Worm (Caenorhabditis elegans) whole organism, young adult: Measurements from ENCODE around the gene snrp-40.1.

Source experiments
- B0019.2 ChIP-seq: fragments of 200-800 bp; sonication (Bioruptor generic); conservative IDR thresholded peaks from 2 replicates; pipeline ENCODE4 v1.3.6; 2022; ENCODE audit warnings: missing genetic modification reagents, missing genetic modification characterization, missing compliant biosample characterization
- C06A6.2 ChIP-seq: fragments of 200-800 bp; sonication (Bioruptor generic); conservative IDR thresholded peaks from 2 replicates; pipeline ENCODE4 v1.3.6; 2022; ENCODE audit warnings: missing genetic modification characterization, missing compliant biosample characterization
- C17E4.6 ChIP-seq: fragments of 200-800 bp; sonication (Bioruptor generic); IDR thresholded peaks from 2 replicates; pipeline ENCODE4 v1.3.6; 2022; ENCODE audit warnings: missing genetic modification reagents, missing genetic modification characterization, missing compliant biosample characterization
- F22D6.2 ChIP-seq: sonication (generic microtip); optimal IDR thresholded peaks from 2 replicates; lab custom pipeline; 2016; ENCODE audit warnings: mild to moderate bottlenecking, missing genetic modification characterization, missing compliant biosample characterization
- F37B4.10 ChIP-seq: fragments of 200-800 bp; sonication (Bioruptor generic); IDR thresholded peaks from 2 replicates; pipeline ENCODE4 v1.3.6; 2022; ENCODE audit warnings: missing genetic modification characterization, missing compliant biosample characterization
- F49E8.2 ChIP-seq: sonication (generic microtip); optimal IDR thresholded peaks from 3 replicates; lab custom pipeline; 2017; ENCODE audit warnings: missing genetic modification characterization, mild to moderate bottlenecking, missing compliant biosample characterization, antibody characterized with exemption, moderate library complexity; ENCODE audit not compliant: insufficient read depth
- F52B5.7 ChIP-seq: sonication (generic microtip); optimal IDR thresholded peaks from 2 replicates; lab custom pipeline; 2016; ENCODE audit warnings: mild to moderate bottlenecking, missing genetic modification characterization, missing compliant biosample characterization
- F55B11.4 ChIP-seq: sonication (generic microtip); optimal IDR thresholded peaks from 2 replicates; lab custom pipeline; 2016; ENCODE audit warnings: missing compliant biosample characterization, missing genetic modification characterization, borderline replicate concordance; ENCODE audit not compliant: insufficient read depth
- K12H6.12 ChIP-seq: fragments of 200-800 bp; sonication (Bioruptor generic); optimal IDR thresholded peaks from 2 replicates; lab custom pipeline; 2018; ENCODE audit warnings: mild to moderate bottlenecking, missing genetic modification characterization, missing compliant biosample characterization
- Y56A3A.18 ChIP-seq: fragments of 200-800 bp; sonication (Bioruptor generic); IDR thresholded peaks from 2 replicates; pipeline ENCODE4 v1.3.6; 2022; ENCODE audit warnings: missing genetic modification reagents, missing genetic modification characterization, missing compliant biosample characterization
- akir-1 ChIP-seq: fragments of 200-800 bp; sonication (Bioruptor generic); optimal IDR thresholded peaks from 2 replicates; lab custom pipeline; 2018; ENCODE audit warnings: mild to moderate bottlenecking, missing genetic modification characterization, moderate library complexity, missing compliant biosample characterization
- ccch-3 ChIP-seq: fragments of 200-800 bp; sonication (Bioruptor generic); optimal IDR thresholded peaks from 2 replicates; lab custom pipeline; 2018; ENCODE audit warnings: mild to moderate bottlenecking, missing genetic modification characterization, missing compliant biosample characterization
- ceh-27 ChIP-seq: fragments of 200-800 bp; sonication (Bioruptor generic); optimal IDR thresholded peaks from 2 replicates; lab custom pipeline; 2018; ENCODE audit warnings: mild to moderate bottlenecking, missing genetic modification characterization, moderate library complexity, missing compliant biosample characterization
- ceh-40 ChIP-seq: fragments of 200-800 bp; sonication (Bioruptor generic); IDR thresholded peaks from 2 replicates; pipeline ENCODE4 v1.3.6; 2022; ENCODE audit warnings: missing genetic modification characterization, missing compliant biosample characterization
- ceh-58 ChIP-seq: fragments of 200-800 bp; sonication (Bioruptor generic); IDR thresholded peaks from 2 replicates; pipeline ENCODE4 v1.3.6; 2022; ENCODE audit warnings: missing genetic modification characterization, missing compliant biosample characterization
- ceh-79 ChIP-seq: sonication (generic microtip); optimal IDR thresholded peaks from 2 replicates; lab custom pipeline; 2017; ENCODE audit warnings: mild to moderate bottlenecking, missing genetic modification characterization, missing compliant biosample characterization
- chd-7 ChIP-seq: sonication (generic microtip); optimal IDR thresholded peaks from 2 replicates; lab custom pipeline; 2016; ENCODE audit warnings: mild to moderate bottlenecking, missing genetic modification characterization, moderate library complexity, missing compliant biosample characterization
- die-1 ChIP-seq: sonication (generic microtip); optimal IDR thresholded peaks from 2 replicates; lab custom pipeline; 2016; ENCODE audit warnings: missing genotype, mild to moderate bottlenecking, missing genetic modification characterization, missing compliant biosample characterization
- dpff-1 ChIP-seq: sonication (generic microtip); optimal IDR thresholded peaks from 2 replicates; lab custom pipeline; 2017; ENCODE audit warnings: mild to moderate bottlenecking, missing genetic modification characterization, missing compliant biosample characterization
- dpl-1 ChIP-seq: fragments of 150-350 bp; optimal IDR thresholded peaks from 2 replicates; lab custom pipeline; 2014; ENCODE audit warnings: missing biosample characterization, missing genetic modification reagents, missing genetic modification characterization
- egl-44 ChIP-seq: fragments of 200-800 bp; sonication (Bioruptor generic); IDR thresholded peaks from 2 replicates; pipeline ENCODE4 v1.3.6; 2022; ENCODE audit warnings: missing genetic modification reagents, missing genetic modification characterization, missing compliant biosample characterization
- ekl-4 ChIP-seq: fragments of 200-800 bp; sonication (Bioruptor generic); IDR thresholded peaks from 2 replicates; pipeline ENCODE4 v1.3.6; 2022; ENCODE audit warnings: missing genetic modification reagents, missing genetic modification characterization, missing compliant biosample characterization
- fkh-3 ChIP-seq: sonication (generic microtip); optimal IDR thresholded peaks from 2 replicates; lab custom pipeline; 2016; ENCODE audit warnings: mild to moderate bottlenecking, missing genetic modification characterization, missing compliant biosample characterization
- him-1 ChIP-seq: sonication (generic microtip); optimal IDR thresholded peaks from 2 replicates; lab custom pipeline; 2016; ENCODE audit warnings: missing genotype, missing genetic modification reagents, missing genetic modification characterization, missing compliant biosample characterization
- hlh-26 ChIP-seq: fragments of 200-800 bp; sonication (Bioruptor generic); conservative IDR thresholded peaks from 2 replicates; pipeline ENCODE4 v1.3.6; 2022; ENCODE audit warnings: missing genetic modification reagents, missing genetic modification characterization, missing compliant biosample characterization
- hmg-1.2 ChIP-seq: fragments of 200-800 bp; sonication (Bioruptor generic); IDR thresholded peaks from 2 replicates; pipeline ENCODE4 v1.3.6; 2022; ENCODE audit warnings: missing genetic modification reagents, missing genetic modification characterization, missing compliant biosample characterization
- hmg-20 ChIP-seq: fragments of 200-800 bp; sonication (Bioruptor generic); IDR thresholded peaks from 2 replicates; pipeline ENCODE4 v1.3.6; 2022; ENCODE audit warnings: missing genetic modification reagents, missing genetic modification characterization, missing compliant biosample characterization
- hrde-1 ChIP-seq: sonication (generic microtip); optimal IDR thresholded peaks from 2 replicates; lab custom pipeline; 2016; ENCODE audit warnings: missing genetic modification characterization, mild to moderate bottlenecking, missing compliant biosample characterization, moderate library complexity, missing genotype, missing genetic modification reagents, borderline replicate concordance
- hsf-1 ChIP-seq: fragments of 200-800 bp; sonication (Bioruptor generic); IDR thresholded peaks from 2 replicates; pipeline ENCODE4 v1.3.6; 2022; ENCODE audit warnings: missing genetic modification reagents, missing genetic modification characterization, missing compliant biosample characterization
- lag-1 ChIP-seq: fragments of 200-800 bp; sonication (Bioruptor generic); IDR thresholded peaks from 2 replicates; pipeline ENCODE4 v1.3.6; 2022; ENCODE audit warnings: missing genetic modification reagents, missing genetic modification characterization, missing compliant biosample characterization
- lin-40 ChIP-seq: sonication (generic microtip); optimal IDR thresholded peaks from 2 replicates; lab custom pipeline; 2016; ENCODE audit warnings: missing genetic modification characterization, mild to moderate bottlenecking, missing compliant biosample characterization, missing genotype, missing genetic modification reagents
- lsy-27 ChIP-seq: sonication (generic microtip); optimal IDR thresholded peaks from 2 replicates; lab custom pipeline; 2017; ENCODE audit warnings: missing genetic modification characterization, mild to moderate bottlenecking, missing compliant biosample characterization, antibody characterized with exemption, missing genotype, borderline replicate concordance; ENCODE audit not compliant: insufficient read depth
- madf-8 ChIP-seq: fragments of 200-800 bp; sonication (Bioruptor generic); conservative IDR thresholded peaks from 2 replicates; pipeline ENCODE4 v1.3.6; 2022; ENCODE audit warnings: missing genetic modification reagents, missing genetic modification characterization, missing compliant biosample characterization
- mel-28 ChIP-seq: sonication (generic microtip); optimal IDR thresholded peaks from 2 replicates; lab custom pipeline; 2016; ENCODE audit warnings: borderline replicate concordance, mild to moderate bottlenecking, missing genetic modification characterization, missing compliant biosample characterization
- mxl-1 ChIP-seq: sonication (generic microtip); optimal IDR thresholded peaks from 2 replicates; lab custom pipeline; 2016; ENCODE audit warnings: missing genetic modification characterization, missing compliant biosample characterization
- nhr-27 ChIP-seq: fragments of 200-800 bp; sonication (Bioruptor generic); optimal IDR thresholded peaks from 2 replicates; lab custom pipeline; 2018; ENCODE audit warnings: mild to moderate bottlenecking, missing genetic modification characterization, moderate library complexity, missing compliant biosample characterization
- nhr-80 ChIP-seq: sonication (generic microtip); optimal IDR thresholded peaks from 2 replicates; lab custom pipeline; 2016; ENCODE audit warnings: missing genetic modification characterization, missing compliant biosample characterization
- nhr-90 ChIP-seq: sonication (generic microtip); optimal IDR thresholded peaks from 2 replicates; lab custom pipeline; 2016; ENCODE audit warnings: missing genotype, mild to moderate bottlenecking, missing genetic modification characterization, missing compliant biosample characterization
- rec-8 ChIP-seq, 2 experiments: sonication (generic microtip); optimal IDR thresholded peaks; 2 replicates each; lab custom pipeline; 2016; ENCODE audit warnings: mild to moderate bottlenecking in 2 of 2, missing genetic modification characterization in 2 of 2, missing genetic modification reagents in 2 of 2, missing genotype in 2 of 2, missing biosample characterization in 1 of 2, missing compliant biosample characterization in 1 of 2, moderate library complexity in 1 of 2
- sea-2 ChIP-seq: fragments of 200-800 bp; sonication (Bioruptor generic); IDR thresholded peaks from 2 replicates; pipeline ENCODE4 v1.3.6; 2022; ENCODE audit warnings: missing genetic modification characterization, missing compliant biosample characterization
- snpc-1.3 ChIP-seq: sonication (generic microtip); optimal IDR thresholded peaks from 2 replicates; lab custom pipeline; 2017; ENCODE audit warnings: missing genetic modification characterization, mild to moderate bottlenecking, missing compliant biosample characterization, antibody characterized with exemption, moderate library complexity, missing genotype, missing genetic modification reagents; ENCODE audit not compliant: insufficient read depth
- somi-1 ChIP-seq: fragments of 200-800 bp; sonication (Bioruptor generic); optimal IDR thresholded peaks from 2 replicates; lab custom pipeline; 2018; ENCODE audit warnings: mild to moderate bottlenecking, missing genetic modification characterization, missing compliant biosample characterization
- sptf-2 ChIP-seq: fragments of 200-800 bp; sonication (Bioruptor generic); optimal IDR thresholded peaks from 2 replicates; lab custom pipeline; 2018; ENCODE audit warnings: mild to moderate bottlenecking, missing genetic modification characterization, missing compliant biosample characterization
- tbp1 ChIP-seq: fragments of 200-800 bp; sonication (Bioruptor generic); optimal IDR thresholded peaks from 2 replicates; lab custom pipeline; 2018; ENCODE audit warnings: mild to moderate bottlenecking, missing genetic modification characterization, missing compliant biosample characterization
- ztf-18 ChIP-seq: sonication (generic microtip); optimal IDR thresholded peaks from 2 replicates; lab custom pipeline; 2016; ENCODE audit warnings: missing genotype, mild to moderate bottlenecking, missing genetic modification characterization, missing compliant biosample characterization
- ztf-25 ChIP-seq: fragments of 200-800 bp; sonication (Bioruptor generic); IDR thresholded peaks from 2 replicates; pipeline ENCODE4 v1.3.6; 2022; ENCODE audit warnings: missing genetic modification reagents, missing genetic modification characterization, missing compliant biosample characterization
- ztf-26 ChIP-seq: sonication (generic microtip); optimal IDR thresholded peaks from 2 replicates; lab custom pipeline; 2017; ENCODE audit warnings: missing genetic modification characterization, missing compliant biosample characterization
- ztf-6 ChIP-seq: fragments of 200-800 bp; sonication (Bioruptor generic); IDR thresholded peaks from 2 replicates; pipeline ENCODE4 v1.3.6; 2022; ENCODE audit warnings: missing genetic modification reagents, missing genetic modification characterization, missing compliant biosample characterization

snrp-40.1 gene

DNA sequence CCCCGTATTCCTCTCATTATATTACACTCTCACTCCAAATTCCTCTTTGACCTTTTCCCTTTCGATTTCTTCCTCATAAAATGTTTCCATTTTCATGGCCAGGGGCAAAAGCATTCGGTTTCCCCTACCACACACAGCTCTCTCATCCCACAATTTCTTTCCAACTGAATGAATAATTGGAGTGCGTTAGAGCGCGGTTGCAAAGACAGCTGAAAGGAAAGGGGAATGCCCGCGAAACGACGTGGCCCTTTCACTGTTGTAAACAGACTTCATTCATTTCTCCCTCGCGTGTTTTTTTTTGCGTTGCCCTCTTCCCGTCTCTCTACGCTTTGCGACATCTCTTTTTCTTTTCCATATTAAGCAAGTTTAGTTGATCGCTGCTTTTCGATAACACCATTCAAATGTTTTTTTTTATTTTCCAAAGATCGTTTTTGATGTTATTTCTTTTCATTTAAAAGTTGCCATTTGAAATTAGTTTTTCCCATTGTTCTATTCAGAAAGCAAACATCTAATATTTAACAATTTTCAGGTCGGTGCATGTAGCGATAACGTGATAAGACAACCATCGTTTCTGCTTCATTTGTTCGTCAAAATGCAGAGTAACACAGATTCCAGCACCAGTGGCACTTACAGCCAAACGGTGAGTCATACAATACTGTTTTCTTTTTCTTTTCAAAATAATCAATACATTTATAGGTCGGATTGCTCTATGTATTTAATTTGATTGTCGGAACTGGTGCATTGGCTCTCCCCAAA is 37.1 kb downstream of the snrp-40.1 start, which contains the start of gene C03A3.2 (continued):
- TF ChIP-seq lag-1 (GFP tag; lab: Robert Waterston, UW) (no peak), ztf-25 (GFP tag; lab: Robert Waterston, UW) (no peak), die-1 (no peak), ekl-4 (GFP tag; lab: Robert Waterston, UW) (no peak), egl-44 (GFP tag; lab: Robert Waterston, UW) (no peak), madf-8 (GFP tag; lab: Robert Waterston, UW) (no peak), akir-1 (GFP tag; lab: Kevin White, UChicago) (no peak), lsy-27 (tag; lab: Kevin White, UChicago) (no peak), sea-2 (GFP tag; lab: Robert Waterston, UW) (no peak), hmg-1.2 (GFP tag; lab: Robert Waterston, UW) (peak; percentile 45; the same call in 1 of the 2 replicates), hmg-20 (no peak), ztf-26 (tag; lab: Kevin White, UChicago) (no peak), nhr-90 (no peak), ceh-79 (no peak), sptf-2 (no peak), mxl-1 (tag; lab: Kevin White, UChicago) (no peak), F52B5.7 (tag; lab: Kevin White, UChicago) (no peak), him-1 (no peak), dpff-1 (tag; lab: Kevin White, UChicago) (no peak), chd-7 (no peak), ccch-3 (GFP tag; lab: Kevin White, UChicago) (no peak), F22D6.2 (tag; lab: Kevin White, UChicago) (no peak), F49E8.2 (tag; lab: Kevin White, UChicago) (no peak), F55B11.4 (tag; lab: Kevin White, UChicago) (no peak), hsf-1 (no peak), nhr-80 (peak; percentile 49), somi-1 (GFP tag; lab: Kevin White, UChicago) (peak; percentile 15), nhr-27 (tag; lab: Kevin White, UChicago) (no peak), C06A6.2 (GFP tag; lab: Robert Waterston, UW) (no peak), mel-28 (tag; lab: Kevin White, UChicago) (no peak), ceh-40 (GFP tag; lab: Robert Waterston, UW) (no peak), K12H6.12 (tag; lab: Kevin White, UChicago) (peak; percentile 69), Y56A3A.18 (GFP tag; lab: Robert Waterston, UW) (no peak), C17E4.6 (GFP tag; lab: Robert Waterston, UW) (no peak), F37B4.10 (GFP tag; lab: Robert Waterston, UW) (no peak), fkh-3 (no peak), ceh-58 (GFP tag; lab: Robert Waterston, UW) (no peak), lin-40 (tag; lab: Kevin White, UChicago) (peak; percentile 33), dpl-1 (GFP tag; lab: Kevin White, UChicago) (no peak), snpc-1.3 (tag; lab: Kevin White, UChicago) (no peak), B0019.2 (GFP tag; lab: Robert Waterston, UW) (no peak), ztf-6 (GFP tag; lab: Robert Waterston, UW) (no peak), ceh-27 (peak; percentile 49), ztf-18 (tag; lab: Kevin White, UChicago) (no peak), hrde-1 (no peak), hlh-26 (no peak), tbp1 (GFP tag; lab: Kevin White, UChicago) (no peak), rec-8 (tag; optimal IDR thresholded peaks at IDR 0.05; lab: Kevin White, UChicago) (no peak)
